Fruit fly (Drosophila melanogaster) whole organism, embryonic: ENCODE data around the gene Claspin.

Experiments
- Ada2b ChIP-seq: fragments of 200-800 bp; sonication (Bioruptor generic); IDR thresholded peaks from 2 replicates; pipeline ENCODE4 v1.3.6; 2022; ENCODE audit warnings: missing biosample characterization, missing genetic modification characterization
- CG10147 ChIP-seq: fragments of 200-800 bp; sonication (Bioruptor generic); optimal IDR thresholded peaks from 2 replicates; lab custom pipeline; 2019; ENCODE audit warnings: missing biosample characterization, mild to moderate bottlenecking, missing genetic modification characterization, moderate library complexity
- CG10321 ChIP-seq: fragments of 200-800 bp; sonication (Bioruptor generic); IDR thresholded peaks from 2 replicates; pipeline ENCODE4 v1.3.6; 2022; ENCODE audit warnings: missing biosample characterization, missing genetic modification characterization
- CG11398 ChIP-seq: fragments of 200-800 bp; sonication (Bioruptor generic); optimal IDR thresholded peaks from 2 replicates; lab custom pipeline; 2016; ENCODE audit warnings: missing biosample characterization, missing genetic modification characterization
- CG11723 ChIP-seq: fragments of 200-800 bp; sonication (Bioruptor generic); optimal IDR thresholded peaks from 2 replicates; lab custom pipeline; 2017; ENCODE audit warnings: missing biosample characterization, mild to moderate bottlenecking, missing genetic modification characterization
- CG12299 ChIP-seq: fragments of 200-800 bp; sonication (Bioruptor generic); optimal IDR thresholded peaks from 2 replicates; lab custom pipeline; 2018; ENCODE audit warnings: missing biosample characterization, mild to moderate bottlenecking, missing genetic modification characterization
- CG12659 ChIP-seq: fragments of 200-800 bp; sonication (Bioruptor generic); optimal IDR thresholded peaks from 3 replicates; lab custom pipeline; 2017; ENCODE audit warnings: mild to moderate bottlenecking, missing biosample characterization, missing genetic modification reagents, missing genetic modification characterization
- CG12769 ChIP-seq: fragments of 200-800 bp; sonication (Bioruptor generic); optimal IDR thresholded peaks from 2 replicates; lab custom pipeline; 2019; ENCODE audit warnings: missing biosample characterization, mild to moderate bottlenecking, missing genetic modification characterization, moderate library complexity
- CG15073 ChIP-seq: fragments of 200-800 bp; sonication (Bioruptor generic); optimal IDR thresholded peaks from 2 replicates; lab custom pipeline; 2016; ENCODE audit warnings: missing biosample characterization, missing genetic modification characterization
- CG15514 ChIP-seq: fragments of 200-800 bp; sonication (Bioruptor generic); optimal IDR thresholded peaks from 3 replicates; lab custom pipeline; 2017; ENCODE audit warnings: missing biosample characterization, missing genetic modification characterization, mild to moderate bottlenecking, moderate library complexity, missing genetic modification reagents
- CG15696 ChIP-seq: fragments of 200-800 bp; sonication (Bioruptor generic); optimal IDR thresholded peaks from 2 replicates; lab custom pipeline; 2019; ENCODE audit warnings: missing biosample characterization, mild to moderate bottlenecking, missing genetic modification characterization, moderate library complexity
- CG1603 ChIP-seq: fragments of 200-800 bp; sonication (Bioruptor generic); optimal IDR thresholded peaks from 2 replicates; lab custom pipeline; 2019; ENCODE audit warnings: missing biosample characterization, mild to moderate bottlenecking, missing genetic modification characterization, moderate library complexity
- CG17361 ChIP-seq: fragments of 200-800 bp; sonication (Bioruptor generic); IDR thresholded peaks from 3 replicates; pipeline ENCODE4 v1.3.6; 2022; ENCODE audit warnings: missing biosample characterization, missing genetic modification characterization
- CG17802 ChIP-seq: fragments of 200-800 bp; sonication (Bioruptor generic); optimal IDR thresholded peaks from 2 replicates; lab custom pipeline; 2018; ENCODE audit warnings: missing biosample characterization, mild to moderate bottlenecking, missing genetic modification characterization, moderate library complexity
- CG18011 ChIP-seq: fragments of 200-800 bp; sonication (Bioruptor generic); optimal IDR thresholded peaks from 2 replicates; lab custom pipeline; 2017; ENCODE audit warnings: missing biosample characterization, missing genetic modification characterization, mild to moderate bottlenecking, moderate library complexity, missing genotype
- CG30403 ChIP-seq: fragments of 200-800 bp; sonication (Bioruptor generic); optimal IDR thresholded peaks from 3 replicates; lab custom pipeline; 2016; ENCODE audit warnings: missing biosample characterization, missing genetic modification characterization
- CG32772 ChIP-seq: fragments of 200-800 bp; sonication (Bioruptor generic); IDR thresholded peaks from 2 replicates; pipeline ENCODE4 v1.3.6; 2022; ENCODE audit warnings: missing biosample characterization, missing genetic modification characterization
- CG3281 ChIP-seq: fragments of 200-800 bp; sonication (Bioruptor generic); optimal IDR thresholded peaks from 3 replicates; lab custom pipeline; 2017; ENCODE audit warnings: missing biosample characterization, mild to moderate bottlenecking, missing genetic modification characterization
- CG7357 ChIP-seq: fragments of 200-800 bp; sonication (Bioruptor generic); IDR thresholded peaks from 3 replicates; pipeline ENCODE4 v1.3.6; 2022; ENCODE audit warnings: missing biosample characterization, missing genetic modification characterization
- CG8290 ChIP-seq, 3 experiments: fragments of 200-800 bp; sonication (Bioruptor generic); optimal IDR thresholded peaks; 2 replicates each; lab custom pipeline; 2016 to 2019; ENCODE audit warnings: missing biosample characterization in 3 of 3, missing genetic modification characterization in 3 of 3, mild to moderate bottlenecking in 2 of 3, moderate library complexity in 1 of 3
- CTCF ChIP-seq: fragments of 200-800 bp; sonication (Bioruptor generic); optimal IDR thresholded peaks from 2 replicates; lab custom pipeline; 2017; ENCODE audit warnings: missing biosample characterization, mild to moderate bottlenecking, missing genetic modification characterization, moderate library complexity
- CkIIα-i1 ChIP-seq: fragments of 200-800 bp; sonication (Bioruptor generic); IDR thresholded peaks from 2 replicates; pipeline ENCODE4 v1.3.6; 2022; ENCODE audit warnings: missing biosample characterization, missing genetic modification characterization
- Dbx ChIP-seq: fragments of 200-800 bp; sonication (Bioruptor generic); IDR thresholded peaks from 3 replicates; pipeline ENCODE4 v1.3.6; 2022; ENCODE audit warnings: missing biosample characterization, missing genetic modification characterization
- GATAe ChIP-seq: fragments of 200-800 bp; sonication (Bioruptor generic); conservative IDR thresholded peaks from 2 replicates; pipeline ENCODE4 v1.3.6; 2022; ENCODE audit warnings: missing biosample characterization, missing genetic modification characterization
- NC2β ChIP-seq: fragments of 200-800 bp; sonication (Bioruptor generic); optimal IDR thresholded peaks from 2 replicates; lab custom pipeline; 2016; ENCODE audit warnings: missing biosample characterization, missing genetic modification characterization
- Nf-YC ChIP-seq: fragments of 200-800 bp; optimal IDR thresholded peaks from 3 replicates; lab custom pipeline; 2019; ENCODE audit warnings: missing biosample characterization, mild to moderate bottlenecking, missing genetic modification characterization, moderate library complexity
- Sox102F ChIP-seq: fragments of 200-800 bp; sonication (Bioruptor generic); optimal IDR thresholded peaks from 2 replicates; lab custom pipeline; 2018; ENCODE audit warnings: missing biosample characterization, mild to moderate bottlenecking, missing genetic modification characterization, moderate library complexity
- Xbp1 ChIP-seq: fragments of 200-800 bp; sonication (Bioruptor generic); optimal IDR thresholded peaks from 3 replicates; lab custom pipeline; 2016; ENCODE audit warnings: missing biosample characterization, mild to moderate bottlenecking, missing genetic modification characterization
- bcd ChIP-seq: fragments of 200-800 bp; sonication (Bioruptor generic); optimal IDR thresholded peaks from 2 replicates; lab custom pipeline; 2017; ENCODE audit warnings: missing biosample characterization, mild to moderate bottlenecking, missing genetic modification characterization
- caup ChIP-seq: fragments of 200-800 bp; sonication (Bioruptor generic); optimal IDR thresholded peaks from 3 replicates; lab custom pipeline; 2017; ENCODE audit warnings: missing biosample characterization, mild to moderate bottlenecking, missing genetic modification characterization, moderate library complexity; ENCODE audit not compliant: severe bottlenecking
- dysf ChIP-seq: fragments of 200-800 bp; sonication (Bioruptor generic); IDR thresholded peaks from 3 replicates; pipeline ENCODE4 v1.3.6; 2022; ENCODE audit warnings: missing biosample characterization, missing genetic modification characterization
- esg ChIP-seq: fragments of 200-800 bp; sonication (Bioruptor generic); conservative IDR thresholded peaks from 2 replicates; pipeline ENCODE4 v1.3.6; 2022; ENCODE audit warnings: missing biosample characterization, missing genetic modification characterization
- exex ChIP-seq: fragments of 200-800 bp; sonication (Bioruptor generic); optimal IDR thresholded peaks from 4 replicates; lab custom pipeline; 2018; ENCODE audit warnings: missing biosample characterization, mild to moderate bottlenecking, missing genetic modification characterization, moderate library complexity
- gce ChIP-seq: fragments of 200-800 bp; sonication (Bioruptor generic); IDR thresholded peaks from 3 replicates; pipeline ENCODE4 v1.3.6; 2022; ENCODE audit warnings: missing biosample characterization, missing genetic modification characterization
- gro ChIP-seq: fragments of 200-800 bp; sonication (Bioruptor generic); optimal IDR thresholded peaks from 2 replicates; lab custom pipeline; 2016; ENCODE audit warnings: missing biosample characterization, missing genetic modification characterization
- gt ChIP-seq: fragments of 200-800 bp; sonication (Bioruptor generic); IDR thresholded peaks from 2 replicates; pipeline ENCODE4 v1.3.6; 2022; ENCODE audit warnings: missing biosample characterization, missing genetic modification characterization
- lbe ChIP-seq: fragments of 200-800 bp; sonication (Bioruptor generic); optimal IDR thresholded peaks from 2 replicates; lab custom pipeline; 2016; ENCODE audit warnings: missing biosample characterization, mild to moderate bottlenecking, missing genetic modification characterization
- lilli ChIP-seq: fragments of 200-800 bp; sonication (Bioruptor generic); optimal IDR thresholded peaks from 3 replicates; lab custom pipeline; 2016; ENCODE audit warnings: missing biosample characterization, missing genetic modification characterization
- nmo ChIP-seq: fragments of 200-800 bp; sonication (Bioruptor generic); optimal IDR thresholded peaks from 2 replicates; lab custom pipeline; 2018; ENCODE audit warnings: missing biosample characterization, mild to moderate bottlenecking, missing genetic modification characterization, moderate library complexity
- odd ChIP-seq: fragments of 200-800 bp; sonication (Bioruptor generic); optimal IDR thresholded peaks from 2 replicates; lab custom pipeline; 2017; ENCODE audit warnings: missing biosample characterization, mild to moderate bottlenecking, missing genetic modification characterization
- peb ChIP-seq: fragments of 200-800 bp; sonication (Bioruptor generic); IDR thresholded peaks from 2 replicates; pipeline ENCODE4 v1.3.6; 2022; ENCODE audit warnings: missing biosample characterization, missing genetic modification characterization
- phol ChIP-seq: fragments of 200-800 bp; sonication (Bioruptor generic); optimal IDR thresholded peaks from 3 replicates; lab custom pipeline; 2018; ENCODE audit warnings: missing biosample characterization, mild to moderate bottlenecking, missing genetic modification characterization, moderate library complexity
- row ChIP-seq: fragments of 200-800 bp; sonication (Bioruptor generic); IDR thresholded peaks from 3 replicates; pipeline ENCODE4 v1.3.6; 2022; ENCODE audit warnings: missing biosample characterization, missing genetic modification characterization
- sens ChIP-seq: fragments of 200-800 bp; sonication (Bioruptor generic); peaks from one replicate; lab custom pipeline; 2016; ENCODE audit warnings: missing biosample characterization, missing genetic modification characterization
- slbo ChIP-seq: fragments of 200-800 bp; sonication (Bioruptor generic); IDR thresholded peaks from 2 replicates; pipeline ENCODE4 v1.3.6; 2022; ENCODE audit warnings: missing biosample characterization, missing genetic modification characterization
- sqz ChIP-seq: fragments of 200-800 bp; sonication (Bioruptor generic); optimal IDR thresholded peaks from 3 replicates; lab custom pipeline; 2018; ENCODE audit warnings: missing biosample characterization, mild to moderate bottlenecking, missing genetic modification characterization
- vvl ChIP-seq: fragments of 200-800 bp; sonication (Bioruptor generic); IDR thresholded peaks from 2 replicates; pipeline ENCODE4 v1.3.6; 2022; ENCODE audit warnings: missing biosample characterization, missing genetic modification characterization
- wdn ChIP-seq: fragments of 200-800 bp; sonication (Bioruptor generic); IDR thresholded peaks from 2 replicates; pipeline ENCODE4 v1.3.6; 2022; ENCODE audit warnings: missing biosample characterization, missing genetic modification characterization

Claspin gene

DNA sequence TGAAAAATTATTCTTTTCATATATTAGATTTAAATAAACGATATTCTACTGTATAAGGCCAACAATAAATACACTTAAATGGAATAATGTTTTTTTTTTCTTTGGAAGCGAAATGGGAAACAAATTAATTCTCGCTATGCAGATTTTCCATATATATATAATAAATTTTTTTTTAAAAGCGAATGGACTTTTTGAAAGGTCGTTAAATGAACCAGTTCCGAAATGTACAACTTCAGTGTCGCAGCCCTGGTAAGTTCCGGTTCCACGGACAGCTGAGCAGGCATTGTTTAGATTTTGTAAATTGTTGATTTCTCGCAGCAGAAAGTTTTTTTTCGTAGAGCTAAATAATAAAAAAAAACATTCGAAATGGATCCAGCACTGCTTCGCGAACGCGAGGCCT is 26.5 kb upstream of the Claspin start, which contains the start of gene TfIIEbeta (continued):
- TF ChIP-seq vvl (GFP tag; lab: Robert Waterston, UW) (peak; percentile 46), slbo (GFP tag; lab: Robert Waterston, UW) (peak; percentile 54), CG32772 (GFP tag; lab: Robert Waterston, UW) (peak; percentile 36; the same call in 1 of the 2 replicates)
- TF ChIP-seq, all 482 proteins: peak for 114

DNA sequence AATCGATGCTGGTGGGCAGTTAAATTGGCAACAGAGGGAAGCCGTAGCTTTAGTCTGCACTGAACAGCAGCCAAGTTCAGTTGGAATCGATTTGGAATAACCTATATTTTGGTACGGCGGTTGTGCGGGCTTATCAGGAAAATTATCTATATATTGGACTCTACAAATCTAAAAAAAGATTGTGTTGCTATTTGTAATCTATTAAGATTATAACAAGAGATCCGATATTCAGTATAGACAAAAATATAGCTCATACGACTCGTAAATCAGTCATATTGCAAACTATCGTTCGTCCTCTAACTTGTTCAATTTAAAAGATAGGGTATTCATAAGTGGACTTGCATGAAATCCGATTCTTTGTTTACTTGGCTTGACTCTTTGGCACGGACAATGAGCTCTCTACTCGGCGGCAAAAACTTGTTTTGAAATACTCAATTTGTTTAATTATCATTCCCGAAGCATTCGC is 24.7 kb upstream of the Claspin start, which contains the start of gene Hexo1:
Hexo1 (plus strand) TSS at position 51 of the 466 bp plus-strand sequence.
- TF ChIP-seq CG1603 (tag; lab: Kevin White, UChicago): peak; percentile 23
- peak; percentile 20; the same call in 1 of the 3 replicates for TF ChIP-seq Dbx (GFP tag; lab: Robert Waterston, UW)
- TF ChIP-seq CG8290 (GFP tag; optimal IDR thresholded peaks at IDR 0.05; lab: Kevin White, UChicago): no peak
- peak in 1 of 2 experiments; percentile 51 for TF ChIP-seq CG8290 (tag; optimal IDR thresholded peaks at IDR 0.05; lab: Kevin White, UChicago)
- TF ChIP-seq dysf (GFP tag; lab: Robert Waterston, UW): peak; percentile 50; the same call in 2 of the 3 replicates
- TF ChIP-seq CG15514 (GFP tag; lab: Kevin White, UChicago): peak; percentile 78
- peak; percentile 27 for TF ChIP-seq CG12659 (GFP tag; lab: Kevin White, UChicago)
- TF ChIP-seq CG11723: no peak
- TF ChIP-seq CG12769 (tag; lab: Kevin White, UChicago): peak; percentile 12
- peak; percentile 21 for TF ChIP-seq sens (GFP tag; lab: Kevin White, UChicago)
- peak; percentile 10 for TF ChIP-seq bcd (GFP tag; lab: Kevin White, UChicago)
- TF ChIP-seq CG7357 (GFP tag; lab: Robert Waterston, UW): no peak
- no peak for TF ChIP-seq lbe
- TF ChIP-seq CG12299 (tag; lab: Kevin White, UChicago): no peak
- TF ChIP-seq CG17802: no peak
- no peak for TF ChIP-seq peb (GFP tag; lab: Robert Waterston, UW)
- peak; percentile 23 for TF ChIP-seq CG18011 (GFP tag; lab: Kevin White, UChicago)
- no peak for TF ChIP-seq CG10321 (GFP tag; lab: Robert Waterston, UW)
- TF ChIP-seq gt: no peak
- peak; percentile 36 for TF ChIP-seq odd
- peak; percentile 29 for TF ChIP-seq caup (GFP tag; lab: Kevin White, UChicago)
- TF ChIP-seq CkIIα-i1 (GFP tag; lab: Robert Waterston, UW): no peak
- no peak for TF ChIP-seq CTCF (GFP tag; lab: Kevin White, UChicago)
- peak; percentile 0 for TF ChIP-seq Nf-YC
- peak; percentile 48 for TF ChIP-seq exex (tag; lab: Kevin White, UChicago)
- TF ChIP-seq CG15696 (tag; lab: Kevin White, UChicago): no peak
- peak; percentile 79 for TF ChIP-seq row (GFP tag; lab: Robert Waterston, UW)
- TF ChIP-seq CG3281 (GFP tag; lab: Kevin White, UChicago): peak; percentile 42
- TF ChIP-seq CG17361 (GFP tag; lab: Robert Waterston, UW): peak; percentile 30; the same call in 1 of the 3 replicates
- no peak for TF ChIP-seq esg (GFP tag; lab: Robert Waterston, UW)
- TF ChIP-seq GATAe (GFP tag; lab: Robert Waterston, UW): peak; percentile 37; the same call in 1 of the 2 replicates
- peak; percentile 33 for TF ChIP-seq Sox102F (GFP tag; lab: Kevin White, UChicago)
- TF ChIP-seq gce (GFP tag; lab: Robert Waterston, UW): no peak
- TF ChIP-seq sqz: no peak
- TF ChIP-seq CG10147 (GFP tag; lab: Kevin White, UChicago): peak; percentile 3
- peak; percentile 37 for TF ChIP-seq CG30403 (GFP tag; lab: Kevin White, UChicago)
- TF ChIP-seq Ada2b (GFP tag; lab: Robert Waterston, UW): 0 out of 2 replicates have a peak, but pooled peaks have one; percentile 17
- no peak for TF ChIP-seq CG15073 (GFP tag; lab: Kevin White, UChicago)
- peak; percentile 10 for TF ChIP-seq phol (tag; lab: Kevin White, UChicago)
- TF ChIP-seq wdn (GFP tag; lab: Robert Waterston, UW): 0 out of 2 replicates have a peak, but pooled peaks have one; percentile 33
- TF ChIP-seq gro (GFP tag; lab: Kevin White, UChicago): no peak
- no peak for TF ChIP-seq CG11398 (GFP tag; lab: Kevin White, UChicago)
- TF ChIP-seq nmo (GFP tag; lab: Kevin White, UChicago): peak; percentile 35
- TF ChIP-seq NC2β: no peak
- TF ChIP-seq Xbp1 (GFP tag; lab: Kevin White, UChicago): peak; percentile 1
- TF ChIP-seq lilli: peak; percentile 39
